Worm (Caenorhabditis elegans) whole organism, mixed stage, embryonic: ENCODE data around the gene col-138.

Source experiments
- lin-13 ChIP-seq: fragments of 150-350 bp; optimal IDR thresholded peaks from 2 replicates; lab custom pipeline; 2014; ENCODE audit warnings: missing biosample characterization, missing genetic modification characterization
- nhr-28 ChIP-seq: fragments of 150-350 bp; optimal IDR thresholded peaks from 2 replicates; lab custom pipeline; 2014; ENCODE audit warnings: missing biosample characterization, missing genetic modification characterization
- nhr-76 ChIP-seq: sonication (generic microtip); optimal IDR thresholded peaks from 2 replicates; lab custom pipeline; 2017; ENCODE audit warnings: missing biosample characterization, missing genetic modification characterization
- pha-4 ChIP-seq: fragments of 150-350 bp; optimal IDR thresholded peaks from 2 replicates; lab custom pipeline; 2018; ENCODE audit warnings: missing biosample characterization, missing genetic modification reagents, missing genetic modification characterization
- sptf-1 ChIP-seq: sonication (generic microtip); optimal IDR thresholded peaks from 2 replicates; lab custom pipeline; 2017; ENCODE audit warnings: mild to moderate bottlenecking, missing genetic modification characterization, moderate library complexity, missing compliant biosample characterization
- unc-120 ChIP-seq: sonication (generic microtip); optimal IDR thresholded peaks from 2 replicates; lab custom pipeline; 2017; ENCODE audit warnings: missing genetic modification characterization, missing compliant biosample characterization; ENCODE audit not compliant: poor library complexity, severe bottlenecking
- unc-62 ChIP-seq: fragments of 150-350 bp; optimal IDR thresholded peaks from 2 replicates; lab custom pipeline; 2014; ENCODE audit warnings: missing biosample characterization, missing genetic modification reagents, missing genetic modification characterization

ce11 chrIV:17223474-17223873 is 39.9 kb upstream of the col-138 start, which contains the start of gene Y116A8B.4:
- TF ChIP-seq unc-62 (no peak), lin-13 (tag; lab: Kevin White, UChicago) (no peak), nhr-76 (tag; lab: Kevin White, UChicago) (no peak), unc-120 (no peak), nhr-28 (tag; lab: Kevin White, UChicago) (no peak), sptf-1 (no peak), pha-4 (tag; lab: Kevin White, UChicago) (no peak)
